Fruit fly (Drosophila melanogaster): ENCODE measurements around the gene CG14292.

CG14292 gene

DNA sequence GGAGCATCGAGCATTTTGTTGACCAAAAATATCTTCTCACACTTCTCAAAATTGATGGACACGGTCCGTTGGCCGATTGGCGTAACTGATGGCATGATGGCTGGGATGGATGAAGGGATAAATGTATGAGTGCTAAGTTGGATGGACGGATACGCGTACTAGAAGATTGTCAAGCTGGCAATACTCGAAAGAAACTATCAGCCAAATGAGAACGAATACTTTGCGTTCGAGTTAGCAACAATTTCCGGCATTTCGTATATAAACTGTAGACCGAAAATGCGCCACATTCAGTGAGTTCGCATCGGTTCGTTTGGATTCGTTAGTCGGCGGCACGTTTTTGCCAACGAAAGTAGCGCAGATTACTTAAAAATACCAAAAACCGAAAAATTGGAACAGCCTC is 30.2 kb downstream of the CG14292 start, which contains the start of gene CG14298:
Gene CG14298 (plus strand): TSS at position 301 of the 400 bp plus-strand sequence.
- TF ChIP-seq CG8159 (tag; optimal IDR thresholded peaks at IDR 0.05): no peak
- no peak for TF ChIP-seq Pif1A (GFP tag; optimal IDR thresholded peaks at IDR 0.05)
- no peak for TF ChIP-seq Ets98B (GFP tag; IDR thresholded peaks at IDR 0.05)
- TF ChIP-seq CG13204 (GFP tag; optimal IDR thresholded peaks at IDR 0.05): no peak
- TF ChIP-seq CG4496 (GFP tag; IDR thresholded peaks at IDR 0.05): no peak
- TF ChIP-seq CG34367 (tag; optimal IDR thresholded peaks at IDR 0.05): no peak
- TF ChIP-seq gl (tag; optimal IDR thresholded peaks at IDR 0.05): no peak
